Fruit fly (Drosophila melanogaster) whole organism, pupa: Measurements from ENCODE around the gene CG17329.

Experiments used
- CG10348 ChIP-seq: fragments of 200-800 bp; sonication (Bioruptor generic); IDR thresholded peaks from 2 replicates; pipeline ENCODE4 v1.3.6; 2022; ENCODE audit warnings: missing biosample characterization, missing genetic modification characterization
- CG13204 ChIP-seq: fragments of 200-800 bp; sonication (Bioruptor generic); optimal IDR thresholded peaks from 2 replicates; lab custom pipeline; 2018; ENCODE audit warnings: missing biosample characterization, mild to moderate bottlenecking, missing genetic modification characterization, moderate library complexity
- CG14655 ChIP-seq: fragments of 200-800 bp; sonication (Bioruptor generic); optimal IDR thresholded peaks from 3 replicates; lab custom pipeline; 2017; ENCODE audit warnings: mild to moderate bottlenecking, missing biosample characterization, missing genetic modification reagents, missing genetic modification characterization
- CG15710 ChIP-seq: fragments of 200-800 bp; sonication (Bioruptor generic); optimal IDR thresholded peaks from 2 replicates; lab custom pipeline; 2018; ENCODE audit warnings: missing biosample characterization, mild to moderate bottlenecking, missing genetic modification characterization, moderate library complexity
- CG17806 ChIP-seq: fragments of 200-800 bp; sonication (Bioruptor generic); optimal IDR thresholded peaks from 2 replicates; lab custom pipeline; 2018; ENCODE audit warnings: missing biosample characterization, mild to moderate bottlenecking, missing genetic modification characterization, moderate library complexity
- CG4496 ChIP-seq: fragments of 200-800 bp; sonication (Bioruptor generic); IDR thresholded peaks from 3 replicates; pipeline ENCODE4 v1.3.6; 2022; ENCODE audit warnings: missing biosample characterization, missing genetic modification characterization
- CG8159 ChIP-seq: fragments of 200-800 bp; sonication (Bioruptor generic); optimal IDR thresholded peaks from 3 replicates; lab custom pipeline; 2018; ENCODE audit warnings: missing biosample characterization, mild to moderate bottlenecking, missing genetic modification characterization, moderate library complexity
- CG9948 ChIP-seq: fragments of 200-800 bp; sonication (Bioruptor generic); optimal IDR thresholded peaks from 2 replicates; lab custom pipeline; 2018; ENCODE audit warnings: missing biosample characterization, mild to moderate bottlenecking, missing genetic modification characterization, moderate library complexity
- EcR ChIP-seq: fragments of 200-800 bp; sonication (Bioruptor generic); optimal IDR thresholded peaks from 3 replicates; lab custom pipeline; 2019; ENCODE audit warnings: missing biosample characterization, missing genetic modification characterization, mild to moderate bottlenecking, moderate library complexity, missing genetic modification reagents
- Ets98B ChIP-seq: fragments of 200-800 bp; sonication (Bioruptor generic); IDR thresholded peaks from 2 replicates; pipeline ENCODE4 v1.3.6; 2022; ENCODE audit warnings: missing biosample characterization, missing genetic modification characterization
- Pif1A ChIP-seq: fragments of 200-800 bp; sonication (Bioruptor generic); optimal IDR thresholded peaks from 3 replicates; lab custom pipeline; 2016; ENCODE audit warnings: missing biosample characterization, missing genetic modification characterization
- Snoo ChIP-seq: fragments of 200-800 bp; sonication (Bioruptor generic); optimal IDR thresholded peaks from 3 replicates; lab custom pipeline; 2017; ENCODE audit warnings: missing biosample characterization, mild to moderate bottlenecking, missing genetic modification characterization, inconsistent platforms
- fd96Ca ChIP-seq: fragments of 200-800 bp; sonication (Bioruptor generic); IDR thresholded peaks from 3 replicates; pipeline ENCODE4 v1.3.6; 2022; ENCODE audit warnings: missing biosample characterization, missing genetic modification characterization

dm6 chr2L:16261576-16262217, 29.4 kb upstream of the CG17329 start, which contains the start of the genes twe and CG4935:
- TF ChIP-seq CG15710 (no peak), CG13204 (no peak), CG14655 (GFP tag; lab: Kevin White, UChicago) (no peak), Snoo (tag; lab: Kevin White, UChicago) (no peak), CG8159 (no peak), fd96Ca (GFP tag; lab: Robert Waterston, UW) (no peak), CG4496 (GFP tag; lab: Robert Waterston, UW) (no peak), Pif1A (GFP tag; lab: Kevin White, UChicago) (no peak), CG17806 (no peak), EcR (no peak), CG10348 (no peak), CG9948 (tag; lab: Kevin White, UChicago) (no peak), Ets98B (no peak)
